Fruit fly (Drosophila melanogaster): Measurements from ENCODE around the gene Eip75B.

The Eip75B gene

DNA sequence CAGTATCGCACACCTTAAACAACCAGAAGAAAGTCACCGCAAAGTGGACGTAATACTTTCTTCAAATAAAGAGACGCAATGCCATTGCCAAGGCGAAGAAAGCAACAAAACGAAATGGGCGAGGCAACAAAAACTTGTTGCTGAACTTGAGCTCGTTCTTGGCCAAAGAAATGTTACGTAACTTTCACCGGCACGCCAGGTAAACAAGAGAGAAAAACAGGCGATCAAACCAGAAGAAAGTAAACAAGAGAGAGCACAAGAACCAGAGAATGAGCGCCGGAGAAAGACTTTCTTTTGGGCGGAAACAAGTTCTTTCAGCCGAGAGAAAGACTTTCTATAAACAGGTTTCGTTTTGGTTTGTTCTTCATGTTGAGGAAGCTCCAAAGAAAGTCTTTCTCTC lies 71.2 kb downstream of the Eip75B start:
- TF ChIP-seq Abd-B (GFP tag; optimal IDR thresholded peaks at IDR 0.05) (no peak), OdsH (GFP tag; optimal IDR thresholded peaks at IDR 0.05) (no peak), dl (GFP tag; optimal IDR thresholded peaks at IDR 0.05; ENCODE audit: insufficient read depth in 1 of 2, partially characterized antibody in 2 of 2) (no peak), lola (GFP tag; optimal IDR thresholded peaks at IDR 0.05) (no peak), jim (GFP tag; optimal IDR thresholded peaks at IDR 0.05) (no peak), CG9705 (GFP tag; optimal IDR thresholded peaks at IDR 0.05) (no peak), dmrt93B (GFP tag; optimal IDR thresholded peaks at IDR 0.05) (no peak), tai (GFP tag; optimal IDR thresholded peaks at IDR 0.05) (no peak), GATAd (GFP tag; optimal IDR thresholded peaks at IDR 0.05) (no peak), HLH106 (tag; optimal IDR thresholded peaks at IDR 0.05) (no peak), woc (GFP tag; optimal IDR thresholded peaks at IDR 0.05) (no peak), Vsx2 (GFP tag; optimal IDR thresholded peaks at IDR 0.05; ENCODE audit: partially characterized antibody) (no peak), Mio (GFP tag; optimal IDR thresholded peaks at IDR 0.05) (no peak), CG32264 (GFP tag; optimal IDR thresholded peaks at IDR 0.05) (no peak), Sp1 (GFP tag; optimal IDR thresholded peaks at IDR 0.05) (no peak), sv (GFP tag; optimal IDR thresholded peaks at IDR 0.05) (no peak)

dm6 chr3L:17992598-17992997 lies 71.9 kb downstream of the Eip75B start:
- TF ChIP-seq sage (GFP tag; optimal IDR thresholded peaks at IDR 0.05) (no peak), OdsH (GFP tag; optimal IDR thresholded peaks at IDR 0.05) (no peak), Mio (GFP tag; optimal IDR thresholded peaks at IDR 0.05) (no peak), dl (GFP tag; optimal IDR thresholded peaks at IDR 0.05; ENCODE audit: insufficient read depth in 1 of 2, partially characterized antibody in 2 of 2) (no peak), lola (GFP tag; optimal IDR thresholded peaks at IDR 0.05) (no peak), woc (GFP tag; optimal IDR thresholded peaks at IDR 0.05) (no peak)

- TF ChIP-seq dmrt93B (GFP tag; optimal IDR thresholded peaks at IDR 0.05) (peak; percentile 29), psq (GFP tag; optimal IDR thresholded peaks at IDR 0.05) (peak; percentile 59), Hr78 (GFP tag; optimal IDR thresholded peaks at IDR 0.05) (no peak), fru (GFP tag; optimal IDR thresholded peaks at IDR 0.05) (peak; percentile 79), Dfd (GFP tag; optimal IDR thresholded peaks at IDR 0.05) (no peak), Sp1 (GFP tag; optimal IDR thresholded peaks at IDR 0.05) (peak; percentile 66), tai (GFP tag; optimal IDR thresholded peaks at IDR 0.05) (peak; percentile 46), woc (GFP tag; optimal IDR thresholded peaks at IDR 0.05) (peak; percentile 78), GATAd (GFP tag; optimal IDR thresholded peaks at IDR 0.05) (no peak), dl (GFP tag; optimal IDR thresholded peaks at IDR 0.05; ENCODE audit: insufficient read depth in 1 of 2, partially characterized antibody in 2 of 2) (no peak), br (GFP tag; optimal IDR thresholded peaks at IDR 0.05) (peak; percentile 69), brk (GFP tag; optimal IDR thresholded peaks at IDR 0.05) (peak; percentile 27), HLH106 (tag; optimal IDR thresholded peaks at IDR 0.05) (peak; percentile 74), foxo (GFP tag; optimal IDR thresholded peaks at IDR 0.05) (peak; percentile 16 to 67), OdsH (GFP tag; optimal IDR thresholded peaks at IDR 0.05) (peak; percentile 63), ey (GFP tag; optimal IDR thresholded peaks at IDR 0.05) (peak; percentile 65), Jra (GFP tag; optimal IDR thresholded peaks at IDR 0.05) (peak; percentile 21), h (GFP tag; optimal IDR thresholded peaks at IDR 0.05) (peak; percentile 71), Hnf4 (GFP tag; optimal IDR thresholded peaks at IDR 0.05) (peak; percentile 31), CG32264 (GFP tag; optimal IDR thresholded peaks at IDR 0.05) (peak; percentile 38), rgr (GFP tag; optimal IDR thresholded peaks at IDR 0.05) (peak; percentile 59)
These were observed 72.5 kb downstream of the Eip75B start for dm6 chr3L:17991897-17992553.

dm6 chr3L:17991014-17991413 lies 73.5 kb downstream of the Eip75B start:
- no peak for TF ChIP-seq Myc (optimal IDR thresholded peaks at IDR 0.05)
- no peak for TF ChIP-seq foxo (GFP tag; optimal IDR thresholded peaks at IDR 0.05)
- TF ChIP-seq dl (GFP tag; optimal IDR thresholded peaks at IDR 0.05; ENCODE audit: insufficient read depth in 1 of 2, partially characterized antibody in 2 of 2) = no peak
- no peak for TF ChIP-seq sage (GFP tag; optimal IDR thresholded peaks at IDR 0.05)
- no peak for TF ChIP-seq brk (GFP tag; optimal IDR thresholded peaks at IDR 0.05)
- TF ChIP-seq dsf (GFP tag; optimal IDR thresholded peaks at IDR 0.05; ENCODE audit: borderline replicate concordance) = no peak
- no peak for TF ChIP-seq Rel (GFP tag; optimal IDR thresholded peaks at IDR 0.05)
- no peak for TF ChIP-seq Rel (tag; optimal IDR thresholded peaks at IDR 0.05)
- TF ChIP-seq jim (GFP tag; optimal IDR thresholded peaks at IDR 0.05) = no peak
- TF ChIP-seq ey (GFP tag; optimal IDR thresholded peaks at IDR 0.05) = no peak
- no peak for TF ChIP-seq rgr (GFP tag; optimal IDR thresholded peaks at IDR 0.05)
- TF ChIP-seq Hnf4 (GFP tag; optimal IDR thresholded peaks at IDR 0.05) = no peak
- no peak for TF ChIP-seq OdsH (GFP tag; optimal IDR thresholded peaks at IDR 0.05)
- no peak for TF ChIP-seq pan (optimal IDR thresholded peaks at IDR 0.05)
- no peak for TF ChIP-seq woc (GFP tag; optimal IDR thresholded peaks at IDR 0.05)
